Fruit fly (Drosophila melanogaster): ENCODE measurements around the gene Tdrd3.

The Tdrd3 gene

DNA sequence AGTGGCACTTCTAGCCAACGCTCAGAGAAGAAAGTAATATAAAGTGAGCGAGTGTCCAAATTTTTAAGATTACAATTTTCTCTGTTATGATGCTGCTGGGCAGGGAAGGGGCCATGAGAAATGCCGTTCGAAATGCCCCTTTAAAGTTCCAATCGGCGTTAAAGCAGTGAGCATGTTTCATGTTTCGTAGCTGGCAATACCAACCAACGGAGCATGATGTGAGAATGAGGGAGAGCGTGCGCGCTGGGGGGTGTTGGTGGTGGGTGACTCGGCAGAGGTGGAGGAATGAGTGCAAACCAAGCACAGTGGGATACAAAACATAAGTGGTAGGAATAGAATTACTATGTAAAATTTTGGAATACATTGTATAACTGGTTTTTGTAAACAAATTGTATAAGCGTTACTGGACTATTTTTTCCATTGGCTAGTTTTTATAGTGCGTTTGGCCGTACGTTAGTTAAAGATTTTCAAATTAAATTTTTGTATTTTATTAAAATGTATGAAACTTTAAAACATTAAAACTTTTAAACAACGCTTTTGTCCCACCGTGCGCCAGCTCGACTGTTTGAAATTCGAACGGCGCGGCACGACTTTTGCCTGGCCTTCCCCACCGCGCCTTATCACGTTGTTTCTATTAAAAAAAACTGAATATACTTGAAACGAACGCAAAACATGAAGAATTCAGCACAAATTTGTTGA is 27.3 kb upstream of the Tdrd3 start:
- TF ChIP-seq fd96Cb (tag; optimal IDR thresholded peaks at IDR 0.05) = peak; percentile 100
- peak; percentile 97 for TF ChIP-seq CG8359 (GFP tag; optimal IDR thresholded peaks at IDR 0.05; ENCODE audit: borderline replicate concordance)
- TF ChIP-seq CG6175 (GFP tag; IDR thresholded peaks at IDR 0.05) = peak; percentile 99
- TF ChIP-seq lbe (GFP tag; optimal IDR thresholded peaks at IDR 0.05) = peak; percentile 98
- TF ChIP-seq Dfd (GFP tag; optimal IDR thresholded peaks at IDR 0.05) = peak in 1 of 2 experiments; percentile 97
- TF ChIP-seq Spps (tag; optimal IDR thresholded peaks at IDR 0.05) = peak; percentile 99
- peak; percentile 100 for TF ChIP-seq grau (tag; optimal IDR thresholded peaks at IDR 0.05)
- TF ChIP-seq CG3407 (GFP tag; optimal IDR thresholded peaks at IDR 0.05) = peak; percentile 99
- TF ChIP-seq CG14667 (GFP tag; IDR thresholded peaks at IDR 0.05) = peak; percentile 99
- TF ChIP-seq ato (GFP tag; IDR thresholded peaks at IDR 0.05; ENCODE audit: partially characterized antibody) = 0 out of 2 replicates have a peak, but pooled peaks have one; percentile 42
- peak; percentile 99 for TF ChIP-seq Aef1 (GFP tag; IDR thresholded peaks at IDR 0.05)
- TF ChIP-seq Eip74EF (GFP tag; optimal IDR thresholded peaks at IDR 0.05) = peak in 1 of 2 experiments; percentile 100
- peak; percentile 99 for TF ChIP-seq Lim3 (GFP tag; IDR thresholded peaks at IDR 0.05)
- TF ChIP-seq CG1602 (GFP tag; optimal IDR thresholded peaks at IDR 0.05) = peak; percentile 99
- peak; percentile 91 for TF ChIP-seq CG15073 (GFP tag; optimal IDR thresholded peaks at IDR 0.05)
- TF ChIP-seq CG2202 (tag; optimal IDR thresholded peaks at IDR 0.05) = peak; percentile 99
- TF ChIP-seq cas (GFP tag; IDR thresholded peaks at IDR 0.05) = peak; percentile 99
- peak; percentile 100 for TF ChIP-seq CG9817 (tag; optimal IDR thresholded peaks at IDR 0.05)
- TF ChIP-seq CG8944 (GFP tag; optimal IDR thresholded peaks at IDR 0.05) = peak; percentile 98
- peak; percentile 98 for TF ChIP-seq ro (GFP tag; IDR thresholded peaks at IDR 0.05)
- TF ChIP-seq nerfin-1 (tag; optimal IDR thresholded peaks at IDR 0.05) = peak; percentile 99
- TF ChIP-seq CG7271 (tag; optimal IDR thresholded peaks at IDR 0.05) = peak; percentile 96
- peak; percentile 99 for TF ChIP-seq Poxn (GFP tag; IDR thresholded peaks at IDR 0.05)
- TF ChIP-seq CG2678 (tag; optimal IDR thresholded peaks at IDR 0.05) = peak; percentile 100
- TF ChIP-seq Ravus (GFP tag; IDR thresholded peaks at IDR 0.05) = peak; percentile 99
- TF ChIP-seq CG17912 (GFP tag; optimal IDR thresholded peaks at IDR 0.05) = peak; percentile 98
- TF ChIP-seq CG15696 (tag; optimal IDR thresholded peaks at IDR 0.05) = peak; percentile 100
- peak; percentile 99 for TF ChIP-seq NK7.1 (GFP tag; optimal IDR thresholded peaks at IDR 0.05)
- TF ChIP-seq twi (tag; optimal IDR thresholded peaks at IDR 0.05) = peak; percentile 99
- TF ChIP-seq hkb (optimal IDR thresholded peaks at IDR 0.05) = peak; percentile 4
- peak; percentile 100 for TF ChIP-seq hkb (GFP tag; IDR thresholded peaks at IDR 0.05)
- TF ChIP-seq kay (GFP tag; optimal IDR thresholded peaks at IDR 0.05) = peak; percentile 99
- TF ChIP-seq ewg (GFP tag; optimal IDR thresholded peaks at IDR 0.05) = peak; percentile 99
- TF ChIP-seq Meics (GFP tag; optimal IDR thresholded peaks at IDR 0.05) = peak; percentile 100
- peak; percentile 100 for TF ChIP-seq rib (GFP tag; IDR thresholded peaks at IDR 0.05)
- peak; percentile 96; the same call in 1 of the 2 replicates for TF ChIP-seq dan (GFP tag; IDR thresholded peaks at IDR 0.05)
- TF ChIP-seq shn (GFP tag; optimal IDR thresholded peaks at IDR 0.05) = peak; percentile 99
- TF ChIP-seq CHES-1-like (GFP tag; optimal IDR thresholded peaks at IDR 0.05) = peak; percentile 99
- TF ChIP-seq CG15479 (GFP tag; optimal IDR thresholded peaks at IDR 0.05) = peak; percentile 84
- peak; percentile 98 for TF ChIP-seq fd64A (GFP tag; optimal IDR thresholded peaks at IDR 0.05)
- TF ChIP-seq CG7839 (tag; optimal IDR thresholded peaks at IDR 0.05) = peak; percentile 100
- TF ChIP-seq sna (GFP tag; IDR thresholded peaks at IDR 0.05; ENCODE audit: partially characterized antibody) = peak; percentile 49; the same call in 1 of the 2 replicates
- peak; percentile 99 for TF ChIP-seq sd (tag; optimal IDR thresholded peaks at IDR 0.05)
- TF ChIP-seq CG42726 (GFP tag; IDR thresholded peaks at IDR 0.05; ENCODE audit: partially characterized antibody) = peak; percentile 44; the same call in 1 of the 2 replicates
- TF ChIP-seq CG6813 (GFP tag; optimal IDR thresholded peaks at IDR 0.05) = peak; percentile 100
- TF ChIP-seq CG3281 (GFP tag; optimal IDR thresholded peaks at IDR 0.05) = peak; percentile 100
- 0 out of 2 replicates have a peak, but pooled peaks have one; percentile 12 for TF ChIP-seq amos (GFP tag; IDR thresholded peaks at IDR 0.05; ENCODE audit: partially characterized antibody)
- peak; percentile 99 for TF ChIP-seq Rx (GFP tag; IDR thresholded peaks at IDR 0.05)
